Worm (Caenorhabditis elegans) whole organism, L1 larva: Measurements from ENCODE around the gene sra-8.

Experiments used
- C04F5.9 ChIP-seq: sonication (generic microtip); optimal IDR thresholded peaks from 2 replicates; lab custom pipeline; 2016; ENCODE audit warnings: missing genetic modification characterization, missing compliant biosample characterization
- alr-1 ChIP-seq: fragments of 200-800 bp; sonication (Bioruptor generic); optimal IDR thresholded peaks from 2 replicates; lab custom pipeline; 2018; ENCODE audit warnings: borderline replicate concordance, mild to moderate bottlenecking, missing genetic modification characterization, missing compliant biosample characterization
- blmp-1 ChIP-seq: fragments of 150-350 bp; optimal IDR thresholded peaks from 2 replicates; lab custom pipeline; 2014; ENCODE audit warnings: missing biosample characterization, missing genetic modification characterization
- egl-13 ChIP-seq: sonication (generic microtip); optimal IDR thresholded peaks from 2 replicates; lab custom pipeline; 2016; ENCODE audit warnings: missing genotype, missing genetic modification reagents, missing genetic modification characterization, missing compliant biosample characterization
- hlh-4 ChIP-seq: sonication (generic microtip); optimal IDR thresholded peaks from 2 replicates; lab custom pipeline; 2016; ENCODE audit warnings: mild to moderate bottlenecking, missing genetic modification characterization, missing compliant biosample characterization
- lir-3 ChIP-seq: sonication (generic microtip); optimal IDR thresholded peaks from 2 replicates; lab custom pipeline; 2016; ENCODE audit warnings: mild to moderate bottlenecking, missing genetic modification characterization, moderate library complexity, missing compliant biosample characterization; ENCODE audit not compliant: poor library complexity
- nhr-11 ChIP-seq: fragments of 150-350 bp; optimal IDR thresholded peaks from 2 replicates; lab custom pipeline; 2014; ENCODE audit warnings: missing biosample characterization, missing genetic modification characterization
- nhr-12 ChIP-seq: sonication (generic microtip); optimal IDR thresholded peaks from 2 replicates; lab custom pipeline; 2017; ENCODE audit warnings: missing biosample characterization, missing genetic modification characterization
- snu-23 ChIP-seq: sonication (generic microtip); optimal IDR thresholded peaks from 2 replicates; lab custom pipeline; 2016; ENCODE audit warnings: missing genetic modification characterization, missing compliant biosample characterization
- vab-15 ChIP-seq: sonication (generic microtip); optimal IDR thresholded peaks from 2 replicates; lab custom pipeline; 2017; ENCODE audit warnings: missing genotype, mild to moderate bottlenecking, missing genetic modification characterization, missing compliant biosample characterization
- ztf-11 ChIP-seq, 2 experiments: sonication (generic microtip); optimal IDR thresholded peaks; 2 replicates each; lab custom pipeline; 2016 to 2017; ENCODE audit warnings: missing genetic modification characterization in 2 of 2, missing biosample characterization in 1 of 2, missing compliant biosample characterization in 1 of 2

DNA sequence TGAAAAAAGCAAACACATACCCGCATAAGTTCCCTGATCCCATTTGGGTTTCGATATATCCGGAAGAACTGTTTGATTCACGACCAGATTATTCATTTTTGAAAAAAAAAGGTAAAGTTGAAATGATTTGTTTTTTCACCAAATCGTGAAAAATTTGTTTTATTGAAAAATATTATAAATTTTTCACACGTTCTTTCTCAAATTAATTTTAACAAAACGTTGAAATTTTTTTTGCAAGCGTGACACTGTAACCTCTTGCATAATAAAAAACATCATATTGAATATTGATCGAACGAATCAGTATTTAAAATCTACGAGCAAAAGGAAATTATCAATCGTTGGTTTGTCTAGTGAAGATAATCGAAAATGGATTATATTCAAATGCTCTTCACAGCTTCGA, 18.7 kb upstream of the sra-8 start, which contains the start of the genes sfxn-1.1 and AH6.3:
- TF ChIP-seq ztf-11 (tag; optimal IDR thresholded peaks at IDR 0.05; lab: Kevin White, UChicago) (no peak), blmp-1 (no peak), nhr-12 (tag; lab: Kevin White, UChicago) (no peak), lir-3 (tag; lab: Kevin White, UChicago) (no peak), vab-15 (no peak), hlh-4 (no peak), alr-1 (tag; lab: Kevin White, UChicago) (no peak), nhr-11 (tag; lab: Kevin White, UChicago) (no peak), C04F5.9 (tag; lab: Kevin White, UChicago) (no peak), egl-13 (tag; lab: Kevin White, UChicago) (no peak), snu-23 (GFP tag; lab: Kevin White, UChicago) (no peak)
